Worm (Caenorhabditis elegans) whole organism, L2 larva: ENCODE results near the gene F10G7.10.

Source experiments
- C34F6.9 ChIP-seq: fragments of 150-350 bp; optimal IDR thresholded peaks from 2 replicates; lab custom pipeline; 2014; ENCODE audit warnings: missing biosample characterization, missing genetic modification characterization
- F13H6.1 ChIP-seq: sonication (generic microtip); optimal IDR thresholded peaks from 2 replicates; lab custom pipeline; 2016; ENCODE audit warnings: missing genetic modification characterization, missing compliant biosample characterization
- R02D3.7 ChIP-seq: fragments of 150-350 bp; optimal IDR thresholded peaks from 2 replicates; lab custom pipeline; 2014; ENCODE audit warnings: missing biosample characterization, missing genetic modification characterization
- Y55F3AM.14 ChIP-seq: fragments of 200-800 bp; sonication (Bioruptor generic); optimal IDR thresholded peaks from 2 replicates; lab custom pipeline; 2018; ENCODE audit warnings: mild to moderate bottlenecking, missing genetic modification characterization, missing compliant biosample characterization
- ZK546.5 ChIP-seq: sonication (generic microtip); optimal IDR thresholded peaks from 2 replicates; lab custom pipeline; 2017; ENCODE audit warnings: missing biosample characterization, missing genetic modification characterization
- alr-1 ChIP-seq: fragments of 150-350 bp; optimal IDR thresholded peaks from 2 replicates; lab custom pipeline; 2014; ENCODE audit warnings: missing biosample characterization, missing genetic modification characterization
- aly-2 ChIP-seq: fragments of 150-350 bp; optimal IDR thresholded peaks from 2 replicates; lab custom pipeline; 2014; ENCODE audit warnings: missing biosample characterization, missing genetic modification characterization
- ama-1 ChIP-seq: fragments of 150-350 bp; optimal IDR thresholded peaks from 2 replicates; lab custom pipeline; 2018; ENCODE audit warnings: inconsistent platforms
- blmp-1 ChIP-seq: sonication (generic microtip); optimal IDR thresholded peaks from 2 replicates; lab custom pipeline; 2017; ENCODE audit warnings: missing genetic modification characterization, mild to moderate bottlenecking, missing compliant biosample characterization, antibody characterized with exemption, moderate library complexity; ENCODE audit not compliant: insufficient read depth
- ceh-16 ChIP-seq: fragments of 150-350 bp; optimal IDR thresholded peaks from 2 replicates; lab custom pipeline; 2014; ENCODE audit warnings: missing biosample characterization, missing genetic modification characterization
- ceh-82 ChIP-seq: fragments of 150-350 bp; optimal IDR thresholded peaks from 2 replicates; lab custom pipeline; 2014; ENCODE audit warnings: missing biosample characterization, missing genetic modification characterization
- crh-2 ChIP-seq: sonication (generic microtip); optimal IDR thresholded peaks from 2 replicates; lab custom pipeline; 2017; ENCODE audit warnings: missing biosample characterization, missing genetic modification characterization
- dmd-4 ChIP-seq: sonication (generic microtip); optimal IDR thresholded peaks from 2 replicates; lab custom pipeline; 2017; ENCODE audit warnings: missing biosample characterization, missing genetic modification characterization
- egl-27 ChIP-seq: sonication (generic microtip); optimal IDR thresholded peaks from 3 replicates; lab custom pipeline; 2017; ENCODE audit warnings: missing biosample characterization, missing genetic modification reagents, missing genetic modification characterization
- elt-1 ChIP-seq: fragments of 150-350 bp; optimal IDR thresholded peaks from 2 replicates; lab custom pipeline; 2014; ENCODE audit warnings: missing biosample characterization, missing genetic modification characterization
- elt-3 ChIP-seq: sonication (generic microtip); optimal IDR thresholded peaks from 2 replicates; lab custom pipeline; 2017; ENCODE audit warnings: missing biosample characterization, missing genetic modification characterization
- fos-1 ChIP-seq: fragments of 150-350 bp; optimal IDR thresholded peaks from 2 replicates; lab custom pipeline; 2014; ENCODE audit warnings: missing biosample characterization, missing genetic modification characterization
- gmeb-1 ChIP-seq: fragments of 150-350 bp; optimal IDR thresholded peaks from 2 replicates; lab custom pipeline; 2014; ENCODE audit warnings: missing biosample characterization, missing genetic modification characterization
- lin-11 ChIP-seq: fragments of 150-350 bp; sonication (generic microtip); optimal IDR thresholded peaks from 2 replicates; lab custom pipeline; 2014; ENCODE audit warnings: missing biosample characterization, missing genetic modification characterization, inconsistent platforms, mixed read lengths
- lin-13 ChIP-seq: fragments of 150-350 bp; optimal IDR thresholded peaks from 2 replicates; lab custom pipeline; 2014; ENCODE audit warnings: missing biosample characterization, missing genetic modification reagents, missing genetic modification characterization
- lin-39 ChIP-seq: fragments of 150-350 bp; optimal IDR thresholded peaks from 2 replicates; lab custom pipeline; 2014; ENCODE audit warnings: missing biosample characterization, missing genetic modification reagents, missing genetic modification characterization
- lsy-2 ChIP-seq, 2 experiments: fragments of 150-350 bp in 1 of 2; sonication (generic microtip) in 1 of 2; optimal IDR thresholded peaks; 2 replicates each; lab custom pipeline; 2014 to 2017; ENCODE audit warnings: missing biosample characterization in 2 of 2, missing genetic modification characterization in 2 of 2
- mab-5 ChIP-seq: fragments of 150-350 bp; optimal IDR thresholded peaks from 2 replicates; lab custom pipeline; 2014; ENCODE audit warnings: missing biosample characterization, missing genetic modification characterization
- mbf-1 ChIP-seq: sonication (generic microtip); optimal IDR thresholded peaks from 2 replicates; lab custom pipeline; 2017; ENCODE audit warnings: missing biosample characterization, missing genetic modification characterization
- mdl-1 ChIP-seq, 2 experiments: fragments of 150-350 bp in 1 of 2; sonication (generic microtip) in 1 of 2; optimal IDR thresholded peaks; 2 replicates each; lab custom pipeline; 2017; ENCODE audit warnings: missing biosample characterization in 2 of 2, missing genetic modification characterization in 2 of 2
- nhr-10 ChIP-seq: sonication (generic microtip); optimal IDR thresholded peaks from 2 replicates; lab custom pipeline; 2017; ENCODE audit warnings: missing biosample characterization, missing genetic modification characterization
- nhr-11 ChIP-seq: fragments of 150-350 bp; optimal IDR thresholded peaks from 2 replicates; lab custom pipeline; 2014; ENCODE audit warnings: missing biosample characterization, missing genetic modification characterization
- nhr-12 ChIP-seq: fragments of 150-350 bp; optimal IDR thresholded peaks from 2 replicates; lab custom pipeline; 2014; ENCODE audit warnings: missing biosample characterization, missing genetic modification characterization
- nhr-129 ChIP-seq: fragments of 150-350 bp; optimal IDR thresholded peaks from 2 replicates; lab custom pipeline; 2014; ENCODE audit warnings: missing biosample characterization, missing genetic modification characterization
- nhr-21 ChIP-seq: fragments of 150-350 bp; optimal IDR thresholded peaks from 2 replicates; lab custom pipeline; 2014; ENCODE audit warnings: missing biosample characterization, missing genetic modification characterization
- nhr-23 ChIP-seq: fragments of 150-350 bp; optimal IDR thresholded peaks from 2 replicates; lab custom pipeline; 2014; ENCODE audit warnings: missing biosample characterization, missing genetic modification reagents, missing genetic modification characterization
- nhr-237 ChIP-seq: fragments of 150-350 bp; optimal IDR thresholded peaks from 2 replicates; lab custom pipeline; 2014; ENCODE audit warnings: missing biosample characterization, missing genetic modification characterization
- nhr-25 ChIP-seq: fragments of 150-350 bp; sonication (generic microtip); optimal IDR thresholded peaks from 3 replicates; lab custom pipeline; 2014; ENCODE audit warnings: missing biosample characterization, missing genetic modification characterization
- nhr-6 ChIP-seq: fragments of 150-350 bp; optimal IDR thresholded peaks from 2 replicates; lab custom pipeline; 2014; ENCODE audit warnings: missing biosample characterization, missing genetic modification characterization
- nhr-77 ChIP-seq: fragments of 150-350 bp; optimal IDR thresholded peaks from 2 replicates; lab custom pipeline; 2014; ENCODE audit warnings: missing biosample characterization, missing genetic modification characterization
- peb-1 ChIP-seq: fragments of 150-350 bp; optimal IDR thresholded peaks from 2 replicates; lab custom pipeline; 2014; ENCODE audit warnings: missing biosample characterization, missing genetic modification characterization
- sem-4 ChIP-seq: fragments of 150-350 bp; optimal IDR thresholded peaks from 2 replicates; lab custom pipeline; 2014; ENCODE audit warnings: missing biosample characterization, missing genetic modification reagents, missing genetic modification characterization
- skn-1 ChIP-seq: sonication (generic microtip); optimal IDR thresholded peaks from 2 replicates; lab custom pipeline; 2017; ENCODE audit warnings: missing biosample characterization, missing genetic modification characterization
- sma-3 ChIP-seq: sonication (generic microtip); optimal IDR thresholded peaks from 2 replicates; lab custom pipeline; 2016; ENCODE audit warnings: missing genetic modification reagents, missing genetic modification characterization, missing compliant biosample characterization
- sma-9 ChIP-seq, 2 experiments: fragments of 150-350 bp in 1 of 2; sonication (generic microtip) in 1 of 2; optimal IDR thresholded peaks; 2 replicates each; lab custom pipeline; 2014 to 2016; ENCODE audit warnings: missing genetic modification characterization in 2 of 2, mild to moderate bottlenecking in 1 of 2, missing biosample characterization in 1 of 2, missing compliant biosample characterization in 1 of 2, missing genetic modification reagents in 1 of 2, moderate library complexity in 1 of 2
- snpc-4 ChIP-seq: fragments of 150-350 bp; optimal IDR thresholded peaks from 2 replicates; lab custom pipeline; 2014; ENCODE audit warnings: missing biosample characterization, missing genetic modification characterization
- unc-39 ChIP-seq: fragments of 150-350 bp; optimal IDR thresholded peaks from 2 replicates; lab custom pipeline; 2014; ENCODE audit warnings: missing biosample characterization, missing genetic modification characterization
- unc-55 ChIP-seq: fragments of 150-350 bp; sonication (generic microtip); optimal IDR thresholded peaks from 3 replicates; lab custom pipeline; 2014; ENCODE audit warnings: missing biosample characterization, missing genetic modification reagents, missing genetic modification characterization
- unc-62 ChIP-seq: fragments of 150-350 bp; optimal IDR thresholded peaks from 2 replicates; lab custom pipeline; 2014; ENCODE audit warnings: missing biosample characterization, missing genetic modification reagents, missing genetic modification characterization
- zag-1 ChIP-seq: fragments of 150-350 bp; optimal IDR thresholded peaks from 2 replicates; lab custom pipeline; 2014; ENCODE audit warnings: missing biosample characterization, missing genetic modification characterization
- ztf-1 ChIP-seq: fragments of 200-800 bp; sonication (Bioruptor generic); conservative IDR thresholded peaks from 2 replicates; pipeline ENCODE4 v1.3.6; 2022; ENCODE audit warnings: missing genetic modification characterization, missing compliant biosample characterization
- ztf-11 ChIP-seq: sonication (generic microtip); optimal IDR thresholded peaks from 2 replicates; lab custom pipeline; 2017; ENCODE audit warnings: missing biosample characterization, missing genetic modification characterization
- ztf-4 ChIP-seq: fragments of 150-350 bp; optimal IDR thresholded peaks from 2 replicates; lab custom pipeline; 2014; ENCODE audit warnings: missing biosample characterization, missing genetic modification characterization

Gene F10G7.10

ce11 chrII:4696055-4696454 lies 30.0 kb downstream of the F10G7.10 start:
- TF ChIP-seq ama-1 (lab: Kevin White, UChicago) (no peak), lin-39 (tag; lab: Kevin White, UChicago) (no peak), nhr-77 (tag; lab: Kevin White, UChicago) (no peak), C34F6.9 (tag; lab: Kevin White, UChicago) (no peak), R02D3.7 (tag; lab: Kevin White, UChicago) (no peak), crh-2 (tag; lab: Kevin White, UChicago) (peak; percentile 1), Y55F3AM.14 (GFP tag; lab: Kevin White, UChicago) (no peak)

DNA sequence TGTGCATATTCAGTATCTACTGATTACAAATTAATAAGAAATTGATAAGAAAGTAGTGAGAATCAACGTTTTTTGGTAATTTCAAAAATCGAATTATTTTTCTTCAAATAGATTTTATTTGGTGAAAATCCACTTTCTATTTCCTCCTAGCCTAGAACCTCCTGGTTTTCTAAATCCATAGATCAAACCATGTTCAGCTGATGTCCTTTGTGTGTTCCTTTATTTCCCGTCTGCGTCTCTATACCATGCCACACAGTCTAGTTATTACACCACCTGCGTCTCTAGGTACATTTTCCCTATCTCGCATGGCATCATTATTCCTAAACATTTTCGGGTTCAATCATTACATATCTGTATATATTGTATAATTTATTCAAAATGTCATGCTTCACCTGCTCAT lies 32.9 kb downstream of the F10G7.10 start, which contains the start of gene F10G7.5:
TSS of gene F10G7.5 (plus strand) at position 286 of the 400 bp plus-strand sequence.
- TF ChIP-seq skn-1 (tag; lab: Kevin White, UChicago), result no peak
- no peak for TF ChIP-seq zag-1 (tag; lab: Kevin White, UChicago)
- no peak for TF ChIP-seq nhr-237 (tag; lab: Kevin White, UChicago)
- no peak for TF ChIP-seq nhr-77 (tag; lab: Kevin White, UChicago)
- no peak for TF ChIP-seq ama-1 (lab: Kevin White, UChicago)
- TF ChIP-seq mab-5, result no peak
- TF ChIP-seq crh-2 (tag; lab: Kevin White, UChicago), result peak; percentile 17
- no peak for TF ChIP-seq nhr-23 (tag; lab: Kevin White, UChicago)
- no peak for TF ChIP-seq snpc-4
- TF ChIP-seq elt-3, result no peak
- TF ChIP-seq gmeb-1, result no peak
- peak; percentile 11 for TF ChIP-seq F13H6.1 (tag; lab: Kevin White, UChicago)
- no peak for TF ChIP-seq nhr-10
- no peak for TF ChIP-seq unc-55 (GFP tag; lab: Kevin White, UChicago)
- TF ChIP-seq mdl-1 (tag; optimal IDR thresholded peaks at IDR 0.05; lab: Kevin White, UChicago), result peak in 1 of 2 experiments; percentile 8
- no peak for TF ChIP-seq ztf-11
- no peak for TF ChIP-seq mbf-1 (tag; lab: Kevin White, UChicago)
- TF ChIP-seq lin-13, result no peak
- no peak for TF ChIP-seq R02D3.7 (tag; lab: Kevin White, UChicago)
- TF ChIP-seq egl-27, result no peak
- TF ChIP-seq ztf-1 (GFP tag; lab: Robert Waterston, UW), result no peak
- no peak for TF ChIP-seq ZK546.5
- no peak for TF ChIP-seq nhr-6 (tag; lab: Kevin White, UChicago)
- TF ChIP-seq ceh-16 (tag; lab: Kevin White, UChicago), result no peak
- TF ChIP-seq C34F6.9 (tag; lab: Kevin White, UChicago), result peak; percentile 42
- TF ChIP-seq unc-62 (GFP tag; lab: Kevin White, UChicago), result no peak
- TF ChIP-seq sma-3 (GFP tag; lab: Kevin White, UChicago), result no peak
- no peak for TF ChIP-seq nhr-129
- no peak for TF ChIP-seq nhr-21 (tag; lab: Kevin White, UChicago)
- TF ChIP-seq lin-11 (tag; lab: Kevin White, UChicago), result no peak
- TF ChIP-seq alr-1 (tag; lab: Kevin White, UChicago), result no peak
- no peak for TF ChIP-seq elt-1 (tag; lab: Kevin White, UChicago)
- no peak for TF ChIP-seq nhr-11
- TF ChIP-seq sma-9 (GFP tag; optimal IDR thresholded peaks at IDR 0.05; lab: Kevin White, UChicago), result peak; percentile 27
- TF ChIP-seq sma-9 (tag; optimal IDR thresholded peaks at IDR 0.05; lab: Kevin White, UChicago), result no peak
- no peak for TF ChIP-seq dmd-4
- TF ChIP-seq aly-2 (tag; lab: Kevin White, UChicago), result no peak
- TF ChIP-seq lin-39 (tag; lab: Kevin White, UChicago), result no peak
- TF ChIP-seq ztf-4 (tag; lab: Kevin White, UChicago), result no peak
- TF ChIP-seq lsy-2 (tag; optimal IDR thresholded peaks at IDR 0.05; lab: Kevin White, UChicago), result peak in 1 of 2 experiments; percentile 60
- no peak for TF ChIP-seq peb-1 (tag; lab: Kevin White, UChicago)
- no peak for TF ChIP-seq ceh-82 (tag; lab: Kevin White, UChicago)
- TF ChIP-seq nhr-12 (tag; lab: Kevin White, UChicago), result no peak
- no peak for TF ChIP-seq Y55F3AM.14 (GFP tag; lab: Kevin White, UChicago)
- TF ChIP-seq sem-4 (tag; lab: Kevin White, UChicago), result no peak
- no peak for TF ChIP-seq unc-39 (tag; lab: Kevin White, UChicago)
- TF ChIP-seq blmp-1 (tag; lab: Kevin White, UChicago), result no peak
- no peak for TF ChIP-seq nhr-25 (tag; lab: Kevin White, UChicago)
- peak; percentile 49 for TF ChIP-seq fos-1 (tag; lab: Kevin White, UChicago)
